Worm (Caenorhabditis elegans): ENCODE data around the gene skr-19.

DNA sequence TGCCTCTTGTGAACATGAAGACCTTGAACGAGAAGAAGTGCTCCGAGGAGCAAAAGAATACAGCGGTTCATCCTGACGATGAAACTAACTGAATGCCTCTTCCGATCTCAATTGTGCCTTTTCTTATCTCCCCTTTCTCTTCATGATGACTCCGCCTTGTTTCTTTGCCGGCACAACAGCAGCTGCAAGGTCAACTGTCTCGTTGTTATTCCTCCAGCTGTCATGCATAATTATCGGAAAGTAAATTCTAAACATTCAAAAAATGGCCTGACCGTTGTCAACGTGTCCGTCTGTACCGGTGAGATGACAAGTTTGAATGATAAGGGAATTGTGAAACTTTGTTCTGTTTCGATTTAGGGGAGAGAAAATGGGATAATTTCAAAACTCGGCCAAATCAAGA, 3.2 kb downstream of the skr-19 start, which contains the start of gene asp-4:
- TF ChIP-seq skn-1 (tag; optimal IDR thresholded peaks at IDR 0.05) = no peak
- TF ChIP-seq C34F6.9 (tag; optimal IDR thresholded peaks at IDR 0.05) = no peak
- TF ChIP-seq lin-39 (tag; optimal IDR thresholded peaks at IDR 0.05) = no peak
- TF ChIP-seq F13H6.1 (tag; optimal IDR thresholded peaks at IDR 0.05) = no peak
- TF ChIP-seq ZK546.5 (tag; optimal IDR thresholded peaks at IDR 0.05) = no peak
